Fruit fly (Drosophila melanogaster) whole organism, larva: ENCODE measurements around the gene CG9630.
A peak's percentile ranks its signal among the peaks of the same experiment; 100 is the strongest.

ENCODE experiments used
- noc ChIP-seq: fragments of 200-800 bp; sonication (Bioruptor generic); optimal IDR thresholded peaks from 3 replicates; lab custom pipeline; 2019; ENCODE audit warnings: missing biosample characterization, mild to moderate bottlenecking, missing genetic modification characterization, moderate library complexity

Gene CG9630

dm6 chr3R:8290940-8291339, 21.2 kb upstream of the CG9630 start, which contains the start of gene CG31464:
Gene CG31464, plus strand, starts transcription at chr3R:8291240.
- TF ChIP-seq noc (tag; lab: Kevin White, UChicago) = no peak

- TF ChIP-seq noc (tag; lab: Kevin White, UChicago) = no peak
These were observed 20.8 kb upstream of the CG9630 start, which contains the start of gene CG11672 for dm6 chr3R:8290478-8290877. Gene CG11672, minus strand, starts transcription at chr3R:8290578.

- no peak for TF ChIP-seq noc (tag; lab: Kevin White, UChicago)
These were observed 19.1 kb upstream of the CG9630 start for dm6 chr3R:8288790-8289189.

- TF ChIP-seq noc (tag; lab: Kevin White, UChicago) = no peak
These were observed 18.0 kb upstream of the CG9630 start, which contains the start of gene Nazo for dm6 chr3R:8287697-8288096. Gene Nazo, plus strand, starts transcription at chr3R:8287876.

- no peak for TF ChIP-seq noc (tag; lab: Kevin White, UChicago)
These were observed 16.1 kb upstream of the CG9630 start for dm6 chr3R:8285727-8286344.

dm6 chr3R:8284234-8284633, 14.5 kb upstream of the CG9630 start:
- TF ChIP-seq noc (tag; lab: Kevin White, UChicago) = no peak

dm6 chr3R:8282727-8283126, 13.0 kb upstream of the CG9630 start:
- no peak for TF ChIP-seq noc (tag; lab: Kevin White, UChicago)

- TF ChIP-seq noc (tag; lab: Kevin White, UChicago) = no peak
These were observed 10.3 kb upstream of the CG9630 start for dm6 chr3R:8279970-8280369.

- no peak for TF ChIP-seq noc (tag; lab: Kevin White, UChicago)
These were observed 8.0 kb upstream of the CG9630 start, which contains the start of gene ato for dm6 chr3R:8277494-8278293. Gene ato, plus strand, starts transcription at chr3R:8278052.

- TF ChIP-seq noc (tag; lab: Kevin White, UChicago) = no peak
These were observed 5.3 kb upstream of the CG9630 start for dm6 chr3R:8275031-8275430.

dm6 chr3R:8272573-8273165, 3.0 kb upstream of the CG9630 start:
- TF ChIP-seq noc (tag; lab: Kevin White, UChicago) = no peak

dm6 chr3R:8264302-8265080, 5.2 kb downstream of the CG9630 start, which contains the start of the genes RPA1 and Mcm2:
Gene RPA1, minus strand, starts transcription at chr3R:8264451.
Gene Mcm2, plus strand, starts transcription at chr3R:8264970.
- peak; percentile 81 for TF ChIP-seq noc (tag; lab: Kevin White, UChicago)

dm6 chr3R:8261634-8262033, 8.1 kb downstream of the CG9630 start:
- no peak for TF ChIP-seq noc (tag; lab: Kevin White, UChicago)

- TF ChIP-seq noc (tag; lab: Kevin White, UChicago) = no peak
These were observed 13.7 kb downstream of the CG9630 start for dm6 chr3R:8256040-8256439.

dm6 chr3R:8254347-8254746, 15.3 kb downstream of the CG9630 start:
- no peak for TF ChIP-seq noc (tag; lab: Kevin White, UChicago)
